Worm (Caenorhabditis elegans) whole organism, L4/young adult: ENCODE data around the gene Y116A8C.469.

Experiments used
- W03F9.2 ChIP-seq: fragments of 150-350 bp; optimal IDR thresholded peaks from 2 replicates; lab custom pipeline; 2014; ENCODE audit warnings: missing biosample characterization, missing genetic modification characterization
- dao-5 ChIP-seq: sonication (generic microtip); optimal IDR thresholded peaks from 2 replicates; lab custom pipeline; 2016; ENCODE audit warnings: missing genotype, missing genetic modification characterization, moderate library complexity, missing compliant biosample characterization
- him-1 ChIP-seq: sonication (generic microtip); optimal IDR thresholded peaks from 2 replicates; lab custom pipeline; 2016; ENCODE audit warnings: missing genotype, missing genetic modification reagents, missing genetic modification characterization, missing compliant biosample characterization

- no peak for TF ChIP-seq him-1 (tag; lab: Kevin White, UChicago)
- TF ChIP-seq W03F9.2 (tag; lab: Kevin White, UChicago) = no peak
- TF ChIP-seq dao-5 (tag; lab: Kevin White, UChicago) = no peak
Observed at ce11 chrIV:16926558-16926957, 8.8 kb upstream of the Y116A8C.469 start.
